Worm (Caenorhabditis elegans): ENCODE data around the gene hcf-1.

Gene hcf-1

DNA sequence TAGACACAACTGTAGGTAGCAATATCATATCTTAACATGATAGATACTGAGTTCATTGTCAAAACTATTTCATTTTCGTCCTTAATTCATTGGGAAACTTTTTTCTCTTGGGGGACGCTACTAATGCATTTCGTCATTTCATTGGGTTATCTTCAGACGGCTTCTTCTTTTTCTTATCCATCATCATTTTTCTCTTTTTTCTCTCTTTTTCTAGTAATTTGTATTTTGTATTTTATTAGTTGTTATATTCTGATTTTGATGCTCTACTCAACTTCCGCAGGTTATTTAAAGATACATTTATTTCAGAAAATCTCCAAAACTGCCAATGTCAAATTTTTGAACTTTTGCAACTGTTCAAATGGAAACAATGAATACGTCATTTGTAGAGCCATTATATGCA is 30.5 kb downstream of the hcf-1 start, which contains the start of gene npr-35:
Gene npr-35, plus strand, starts transcription at position 301 of the 400 bp plus-strand sequence.
- TF ChIP-seq nhr-77 (tag; optimal IDR thresholded peaks at IDR 0.05) (no peak), nhr-43 (tag; optimal IDR thresholded peaks at IDR 0.05; ENCODE audit: poor library complexity, severe bottlenecking) (no peak), R02D3.7 (tag; optimal IDR thresholded peaks at IDR 0.05) (no peak), ceh-16 (tag; optimal IDR thresholded peaks at IDR 0.05) (no peak), ztf-11 (tag; optimal IDR thresholded peaks at IDR 0.05) (no peak), jun-1 (tag; optimal IDR thresholded peaks at IDR 0.05) (no peak), nhr-11 (tag; optimal IDR thresholded peaks at IDR 0.05) (no peak), eor-1 (tag; optimal IDR thresholded peaks at IDR 0.05) (no peak), fkh-10 (GFP tag; optimal IDR thresholded peaks at IDR 0.05) (no peak), zag-1 (tag; optimal IDR thresholded peaks at IDR 0.05) (no peak), elt-2 (tag; optimal IDR thresholded peaks at IDR 0.05) (no peak), pqm-1 (tag; optimal IDR thresholded peaks at IDR 0.05) (no peak), tbx-2 (tag; optimal IDR thresholded peaks at IDR 0.05) (no peak)

- no peak for TF ChIP-seq elt-3 (tag; optimal IDR thresholded peaks at IDR 0.05)
- TF ChIP-seq nhr-12 (tag; optimal IDR thresholded peaks at IDR 0.05): no peak
- no peak for TF ChIP-seq nhr-237 (tag; optimal IDR thresholded peaks at IDR 0.05)
- no peak for TF ChIP-seq pha-4 (tag; optimal IDR thresholded peaks at IDR 0.05)
These were observed 37.5 kb downstream of the hcf-1 start for ce11 chrIV:7736616-7737015.

DNA sequence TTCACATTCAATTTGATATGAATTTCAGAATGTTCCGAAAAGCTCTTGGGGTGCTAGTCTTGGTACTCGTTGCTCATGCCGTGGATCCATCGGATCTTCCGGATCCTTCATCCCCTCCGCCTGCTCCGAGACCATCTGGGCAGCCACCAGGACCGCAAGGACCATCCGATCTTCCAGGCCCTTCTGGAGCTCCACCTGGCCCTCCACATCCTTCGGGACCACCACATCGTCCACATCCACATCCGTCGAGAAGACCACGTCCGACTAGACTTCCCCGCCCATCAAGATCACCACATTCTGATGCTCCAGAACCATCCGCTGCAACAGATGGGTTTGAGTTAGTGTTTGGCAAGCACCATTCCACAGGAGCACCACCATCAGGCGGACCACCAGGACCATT is 39.5 kb downstream of the hcf-1 start, which contains the start of gene clx-1:
Gene clx-1, plus strand, starts transcription at position 30 of the 400 bp plus-strand sequence.
- TF ChIP-seq elt-1 (tag; optimal IDR thresholded peaks at IDR 0.05) (no peak), ZK546.5 (tag; optimal IDR thresholded peaks at IDR 0.05) (no peak), lin-39 (tag; optimal IDR thresholded peaks at IDR 0.05) (no peak), ceh-82 (tag; optimal IDR thresholded peaks at IDR 0.05) (no peak), ztf-4 (tag; optimal IDR thresholded peaks at IDR 0.05) (no peak), ztf-11 (tag; optimal IDR thresholded peaks at IDR 0.05) (no peak), nhr-25 (tag; optimal IDR thresholded peaks at IDR 0.05) (no peak), pha-4 (tag; optimal IDR thresholded peaks at IDR 0.05) (no peak), skn-1 (tag; optimal IDR thresholded peaks at IDR 0.05) (no peak), eor-1 (tag; optimal IDR thresholded peaks at IDR 0.05) (no peak), lin-15B (tag; optimal IDR thresholded peaks at IDR 0.05) (no peak), daf-12 (tag; optimal IDR thresholded peaks at IDR 0.05) (no peak), zag-1 (tag; optimal IDR thresholded peaks at IDR 0.05) (no peak), lsy-12 (tag; optimal IDR thresholded peaks at IDR 0.05) (no peak), R02D3.7 (tag; optimal IDR thresholded peaks at IDR 0.05) (no peak), hmg-11 (tag; optimal IDR thresholded peaks at IDR 0.05) (no peak)

ce11 chrIV:7734173-7734572 is 39.9 kb downstream of the hcf-1 start:
- TF ChIP-seq nhr-25 (tag; optimal IDR thresholded peaks at IDR 0.05) (no peak), egl-5 (tag; optimal IDR thresholded peaks at IDR 0.05) (no peak), mml-1 (tag; optimal IDR thresholded peaks at IDR 0.05) (no peak)

ce11 chrIV:7731960-7732359 is 42.1 kb downstream of the hcf-1 start, which contains the start of the genes C50F7.9 and C50F7.3:
C50F7.9 (minus strand) TSS chrIV:7732060.
C50F7.3 (plus strand) TSS chrIV:7732329.
- no peak for TF ChIP-seq elt-3 (tag; optimal IDR thresholded peaks at IDR 0.05)
- no peak for TF ChIP-seq pqm-1 (tag; optimal IDR thresholded peaks at IDR 0.05)
- TF ChIP-seq lin-39 (tag; optimal IDR thresholded peaks at IDR 0.05): no peak
- no peak for TF ChIP-seq elt-2 (tag; optimal IDR thresholded peaks at IDR 0.05)

ce11 chrIV:7728402-7728963 is 45.6 kb downstream of the hcf-1 start, which contains the start of gene sucg-1:
sucg-1 (plus strand) TSS chrIV:7728913.
- TF ChIP-seq egl-5 (tag; optimal IDR thresholded peaks at IDR 0.05) (no peak), ceh-82 (tag; optimal IDR thresholded peaks at IDR 0.05) (no peak), sea-2 (GFP tag; optimal IDR thresholded peaks at IDR 0.05) (no peak), daf-12 (tag; optimal IDR thresholded peaks at IDR 0.05) (no peak), lin-15B (tag; optimal IDR thresholded peaks at IDR 0.05) (peak; percentile 14), nhr-28 (tag; optimal IDR thresholded peaks at IDR 0.05) (no peak), pqm-1 (tag; optimal IDR thresholded peaks at IDR 0.05) (no peak)
